Worm (Caenorhabditis elegans): ENCODE data around the gene qui-1.
"Not testable (repeated sequence)": the region's sequence is repeated elsewhere in the genome, so short reads cannot be mapped to it uniquely, and the experiment has no call there.

DNA sequence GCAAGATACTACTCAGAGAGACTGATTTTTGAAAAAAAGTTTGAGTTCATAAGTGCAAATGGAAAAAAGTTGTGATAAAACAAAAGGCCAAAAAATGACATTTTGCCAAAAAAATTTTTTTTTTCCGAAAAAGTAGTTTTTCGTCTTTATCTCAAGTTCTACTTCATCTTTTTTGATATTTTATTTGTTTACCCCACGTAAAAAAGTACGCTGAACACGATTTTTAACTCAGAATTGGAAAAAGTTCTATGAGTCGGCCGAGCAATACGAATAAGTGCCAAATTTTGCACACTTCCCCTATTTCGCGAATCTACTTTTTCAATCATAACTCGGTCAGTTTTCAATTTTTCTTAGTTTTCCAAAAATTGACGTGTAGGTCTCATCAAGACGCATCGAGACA, 17.3 kb downstream of the qui-1 start, which contains the start of gene sru-16:
- not testable (repeated sequence) for TF ChIP-seq unc-62 (GFP tag; optimal IDR thresholded peaks at IDR 0.05 in 1 of 2); unc-62 (tag; optimal IDR thresholded peaks at IDR 0.05); egl-27 (tag; optimal IDR thresholded peaks at IDR 0.05); ceh-20 (GFP tag; IDR thresholded peaks at IDR 0.05); nhr-11 (tag; optimal IDR thresholded peaks at IDR 0.05)

Measured in whole organism, L4 larva.